Worm (Caenorhabditis elegans): ENCODE results near the gene bud-31.

ce11 chrIII:9701798-9702197 is 5.5 kb upstream of the bud-31 start:
- TF ChIP-seq lin-15B (tag; optimal IDR thresholded peaks at IDR 0.05) = no peak
- no peak for TF ChIP-seq elt-3 (tag; optimal IDR thresholded peaks at IDR 0.05)
- TF ChIP-seq nhr-28 (tag; optimal IDR thresholded peaks at IDR 0.05) = no peak
- TF ChIP-seq nhr-76 (tag; optimal IDR thresholded peaks at IDR 0.05) = no peak
- no peak for TF ChIP-seq zag-1 (tag; optimal IDR thresholded peaks at IDR 0.05)
- TF ChIP-seq ceh-82 (tag; optimal IDR thresholded peaks at IDR 0.05) = no peak
- no peak for TF ChIP-seq ceh-28 (tag; optimal IDR thresholded peaks at IDR 0.05)
- no peak for TF ChIP-seq unc-39 (tag; optimal IDR thresholded peaks at IDR 0.05)
